Worm (Caenorhabditis elegans) whole organism, L1 larva: ENCODE data around the gene srx-16.
A peak's percentile ranks its signal among the peaks of the same experiment; 100 is the strongest.

Experiments used
- C34B4.2 ChIP-seq: sonication (generic microtip); optimal IDR thresholded peaks from 2 replicates; lab custom pipeline; 2017; ENCODE audit warnings: mild to moderate bottlenecking, missing genetic modification characterization, missing compliant biosample characterization
- F16B12.6 ChIP-seq: fragments of 150-350 bp; optimal IDR thresholded peaks from 2 replicates; lab custom pipeline; 2014; ENCODE audit warnings: missing biosample characterization, missing genetic modification characterization
- aha-1 ChIP-seq: fragments of 150-350 bp; optimal IDR thresholded peaks from 2 replicates; lab custom pipeline; 2014; ENCODE audit warnings: missing biosample characterization, missing genetic modification characterization
- aly-2 ChIP-seq: fragments of 150-350 bp; optimal IDR thresholded peaks from 2 replicates; lab custom pipeline; 2014; ENCODE audit warnings: missing biosample characterization, missing genetic modification characterization
- ama-1 ChIP-seq: fragments of 150-350 bp; optimal IDR thresholded peaks from 2 replicates; lab custom pipeline; 2014
- ceh-8 ChIP-seq: fragments of 200-800 bp; sonication (Bioruptor generic); optimal IDR thresholded peaks from 2 replicates; lab custom pipeline; 2018; ENCODE audit warnings: mild to moderate bottlenecking, missing genetic modification characterization, moderate library complexity, missing compliant biosample characterization
- ceh-82 ChIP-seq, 3 experiments: fragments of 150-350 bp in 1 of 3; sonication (generic microtip) in 2 of 3; optimal IDR thresholded peaks; 2 replicates each; lab custom pipeline; 2014 to 2017; ENCODE audit warnings: missing biosample characterization in 3 of 3, missing genetic modification characterization in 3 of 3
- ceh-90 ChIP-seq: sonication (generic microtip); optimal IDR thresholded peaks from 2 replicates; lab custom pipeline; 2016; ENCODE audit warnings: missing genetic modification characterization, missing compliant biosample characterization
- ces-1 ChIP-seq: fragments of 150-350 bp; optimal IDR thresholded peaks from 2 replicates; lab custom pipeline; 2014; ENCODE audit warnings: missing biosample characterization, missing genetic modification reagents, missing genetic modification characterization
- dpl-1 ChIP-seq, 3 experiments: fragments of 150-350 bp in 2 of 3; sonication (generic microtip) in 1 of 3; optimal IDR thresholded peaks; 2 replicates each; lab custom pipeline; 2014 to 2017; ENCODE audit warnings: missing biosample characterization in 3 of 3, missing genetic modification characterization in 3 of 3, missing genetic modification reagents in 3 of 3
- dsc-1 ChIP-seq: sonication (generic microtip); optimal IDR thresholded peaks from 2 replicates; lab custom pipeline; 2016; ENCODE audit warnings: mild to moderate bottlenecking, missing genetic modification characterization, missing compliant biosample characterization
- efl-3 ChIP-seq: fragments of 200-800 bp; sonication (Bioruptor generic); optimal IDR thresholded peaks from 2 replicates; lab custom pipeline; 2018; ENCODE audit warnings: mild to moderate bottlenecking, missing genetic modification characterization, missing compliant biosample characterization
- egl-13 ChIP-seq: sonication (generic microtip); optimal IDR thresholded peaks from 2 replicates; lab custom pipeline; 2016; ENCODE audit warnings: missing genotype, missing genetic modification reagents, missing genetic modification characterization, missing compliant biosample characterization
- egl-27 ChIP-seq, 2 experiments: fragments of 150-350 bp in 1 of 2; sonication (generic microtip); optimal IDR thresholded peaks; 3 replicates each; lab custom pipeline; 2017 to 2018; ENCODE audit warnings: missing biosample characterization in 2 of 2, missing genetic modification characterization in 2 of 2, missing genetic modification reagents in 2 of 2
- elt-2 ChIP-seq: sonication (generic microtip); optimal IDR thresholded peaks from 2 replicates; lab custom pipeline; 2016; ENCODE audit warnings: missing genetic modification characterization, mild to moderate bottlenecking, inconsistent platforms, missing compliant biosample characterization, missing genetic modification reagents
- elt-3 ChIP-seq, 6 experiments: fragments of 150-350 bp in 1 of 6; sonication (generic microtip); optimal IDR thresholded peaks; 2 replicates each; lab custom pipeline; 2017 to 2018; ENCODE audit warnings: missing biosample characterization in 6 of 6, missing genetic modification characterization in 6 of 6, inconsistent platforms in 1 of 6
- ets-5 ChIP-seq: fragments of 200-800 bp; sonication (Bioruptor generic); IDR thresholded peaks from 2 replicates; pipeline ENCODE4 v1.3.6; 2022; ENCODE audit warnings: missing genetic modification characterization, missing compliant biosample characterization
- fkh-10 ChIP-seq: sonication (generic microtip); optimal IDR thresholded peaks from 2 replicates; lab custom pipeline; 2017; ENCODE audit warnings: missing biosample characterization, missing genetic modification reagents, missing genetic modification characterization
- fkh-4 ChIP-seq: sonication (generic microtip); optimal IDR thresholded peaks from 2 replicates; lab custom pipeline; 2016; ENCODE audit warnings: missing compliant biosample characterization, missing genetic modification characterization, borderline replicate concordance
- fkh-8 ChIP-seq: sonication (generic microtip); optimal IDR thresholded peaks from 2 replicates; lab custom pipeline; 2016; ENCODE audit warnings: mild to moderate bottlenecking, missing genetic modification characterization, missing compliant biosample characterization
- fos-1 ChIP-seq: fragments of 150-350 bp; optimal IDR thresholded peaks from 2 replicates; lab custom pipeline; 2014; ENCODE audit warnings: missing biosample characterization, missing genetic modification characterization
- grh-1 ChIP-seq: fragments of 200-800 bp; sonication (Bioruptor generic); IDR thresholded peaks from 2 replicates; pipeline ENCODE4 v1.3.6; 2022; ENCODE audit warnings: missing genetic modification reagents, missing genetic modification characterization, missing compliant biosample characterization
- hlh-17 ChIP-seq: fragments of 200-800 bp; sonication (Bioruptor generic); optimal IDR thresholded peaks from 2 replicates; lab custom pipeline; 2018; ENCODE audit warnings: missing genetic modification characterization, mild to moderate bottlenecking, missing compliant biosample characterization, moderate library complexity, borderline replicate concordance
- hlh-4 ChIP-seq: sonication (generic microtip); optimal IDR thresholded peaks from 2 replicates; lab custom pipeline; 2016; ENCODE audit warnings: mild to moderate bottlenecking, missing genetic modification characterization, missing compliant biosample characterization
- isw-1 ChIP-seq: fragments of 200-800 bp; sonication (Bioruptor generic); IDR thresholded peaks from 2 replicates; pipeline ENCODE4 v1.3.6; 2022; ENCODE audit warnings: missing genetic modification characterization, missing compliant biosample characterization
- lin-13 ChIP-seq: fragments of 150-350 bp; optimal IDR thresholded peaks from 2 replicates; lab custom pipeline; 2014; ENCODE audit warnings: missing biosample characterization, missing genetic modification reagents, missing genetic modification characterization
- lin-15B ChIP-seq: fragments of 150-350 bp; sonication (generic microtip); optimal IDR thresholded peaks from 3 replicates; lab custom pipeline; 2014; ENCODE audit warnings: missing biosample characterization, missing genetic modification characterization
- lin-35 ChIP-seq, 2 experiments: fragments of 150-350 bp; optimal IDR thresholded peaks; 2 replicates each; lab custom pipeline; 2014; ENCODE audit warnings: missing biosample characterization in 2 of 2, missing genetic modification characterization in 2 of 2, missing genetic modification reagents in 2 of 2
- lin-39 ChIP-seq: fragments of 150-350 bp; optimal IDR thresholded peaks from 2 replicates; lab custom pipeline; 2014; ENCODE audit warnings: missing biosample characterization, missing genetic modification reagents, missing genetic modification characterization
- lsy-2 ChIP-seq, 2 experiments: fragments of 150-350 bp; optimal IDR thresholded peaks; 2 replicates each; lab custom pipeline; 2014; ENCODE audit warnings: missing biosample characterization in 2 of 2, missing genetic modification characterization in 2 of 2
- nhr-11 ChIP-seq: fragments of 150-350 bp; optimal IDR thresholded peaks from 2 replicates; lab custom pipeline; 2014; ENCODE audit warnings: missing biosample characterization, missing genetic modification characterization
- nhr-12 ChIP-seq: sonication (generic microtip); optimal IDR thresholded peaks from 2 replicates; lab custom pipeline; 2017; ENCODE audit warnings: missing biosample characterization, missing genetic modification characterization
- nhr-237 ChIP-seq: fragments of 150-350 bp; optimal IDR thresholded peaks from 2 replicates; lab custom pipeline; 2014; ENCODE audit warnings: missing biosample characterization, missing genetic modification characterization
- nhr-28 ChIP-seq: fragments of 150-350 bp; optimal IDR thresholded peaks from 2 replicates; lab custom pipeline; 2014; ENCODE audit warnings: missing biosample characterization, missing genetic modification characterization
- nhr-47 ChIP-seq: sonication (generic microtip); optimal IDR thresholded peaks from 2 replicates; lab custom pipeline; 2016; ENCODE audit warnings: mild to moderate bottlenecking, missing genetic modification characterization, moderate library complexity, missing compliant biosample characterization
- nhr-84 ChIP-seq: sonication (generic microtip); optimal IDR thresholded peaks from 2 replicates; lab custom pipeline; 2017; ENCODE audit warnings: missing biosample characterization, missing genetic modification characterization
- nhr-85 ChIP-seq: sonication (generic microtip); peaks from one replicate; lab custom pipeline; 2016; ENCODE audit warnings: missing genetic modification characterization, inconsistent platforms, missing compliant biosample characterization
- pax-3 ChIP-seq: fragments of 200-800 bp; sonication (Bioruptor generic); optimal IDR thresholded peaks from 2 replicates; lab custom pipeline; 2018; ENCODE audit warnings: mild to moderate bottlenecking, missing genetic modification characterization, moderate library complexity, missing compliant biosample characterization
- pqm-1 ChIP-seq: sonication (generic microtip); optimal IDR thresholded peaks from 3 replicates; lab custom pipeline; 2017; ENCODE audit warnings: missing biosample characterization, missing genetic modification characterization
- rnt-1 ChIP-seq: sonication (generic microtip); optimal IDR thresholded peaks from 2 replicates; lab custom pipeline; 2016; ENCODE audit warnings: mild to moderate bottlenecking, missing genetic modification characterization, moderate library complexity, missing compliant biosample characterization
- snpc-4 ChIP-seq: fragments of 150-350 bp; optimal IDR thresholded peaks from 2 replicates; lab custom pipeline; 2014; ENCODE audit warnings: missing biosample characterization, missing genetic modification characterization
- snu-23 ChIP-seq: sonication (generic microtip); optimal IDR thresholded peaks from 2 replicates; lab custom pipeline; 2016; ENCODE audit warnings: missing genetic modification characterization, missing compliant biosample characterization
- sptf-1 ChIP-seq: fragments of 150-350 bp; optimal IDR thresholded peaks from 2 replicates; lab custom pipeline; 2014; ENCODE audit warnings: missing biosample characterization, missing genetic modification characterization
- tbx-2 ChIP-seq: sonication (generic microtip); optimal IDR thresholded peaks from 2 replicates; lab custom pipeline; 2016; ENCODE audit warnings: missing genetic modification characterization, missing compliant biosample characterization
- unc-130 ChIP-seq: fragments of 150-350 bp; optimal IDR thresholded peaks from 2 replicates; lab custom pipeline; 2017; ENCODE audit warnings: missing biosample characterization, missing genetic modification characterization, inconsistent platforms
- unc-30 ChIP-seq: sonication (generic microtip); optimal IDR thresholded peaks from 2 replicates; lab custom pipeline; 2017; ENCODE audit warnings: missing biosample characterization, missing genetic modification characterization
- unc-62 ChIP-seq: fragments of 150-350 bp; optimal IDR thresholded peaks from 2 replicates; lab custom pipeline; 2014; ENCODE audit warnings: missing biosample characterization, missing genetic modification reagents, missing genetic modification characterization
- unc-86 ChIP-seq: sonication (generic microtip); optimal IDR thresholded peaks from 2 replicates; lab custom pipeline; 2016; ENCODE audit warnings: missing genetic modification characterization, missing compliant biosample characterization
- unc-98 ChIP-seq: fragments of 200-800 bp; sonication (Bioruptor generic); IDR thresholded peaks from 2 replicates; pipeline ENCODE4 v1.3.6; 2022; ENCODE audit warnings: missing genetic modification characterization, missing compliant biosample characterization
- vab-15 ChIP-seq: sonication (generic microtip); optimal IDR thresholded peaks from 2 replicates; lab custom pipeline; 2017; ENCODE audit warnings: missing genotype, mild to moderate bottlenecking, missing genetic modification characterization, missing compliant biosample characterization
- zag-1 ChIP-seq: fragments of 150-350 bp; optimal IDR thresholded peaks from 2 replicates; lab custom pipeline; 2014; ENCODE audit warnings: missing biosample characterization, missing genetic modification characterization
- zip-4 ChIP-seq: fragments of 200-800 bp; sonication (Bioruptor generic); optimal IDR thresholded peaks from 2 replicates; lab custom pipeline; 2018; ENCODE audit warnings: mild to moderate bottlenecking, missing genetic modification characterization, moderate library complexity, missing compliant biosample characterization
- ztf-11 ChIP-seq, 2 experiments: sonication (generic microtip); optimal IDR thresholded peaks; 2 replicates each; lab custom pipeline; 2016 to 2017; ENCODE audit warnings: missing genetic modification characterization in 2 of 2, missing biosample characterization in 1 of 2, missing compliant biosample characterization in 1 of 2
- ztf-4 ChIP-seq: fragments of 150-350 bp; optimal IDR thresholded peaks from 2 replicates; lab custom pipeline; 2014; ENCODE audit warnings: missing biosample characterization, missing genetic modification characterization

Gene srx-16

ce11 chrV:6993999-6994398 is 17.9 kb downstream of the srx-16 start:
- TF ChIP-seq nhr-85 (tag; lab: Kevin White, UChicago) (peak; percentile 98), hlh-17 (GFP tag; lab: Kevin White, UChicago) (no peak), unc-30 (tag; lab: Kevin White, UChicago) (no peak), grh-1 (GFP tag; lab: Robert Waterston, UW) (0 out of 2 replicates have a peak, but pooled peaks have one; percentile 30), fos-1 (tag; lab: Kevin White, UChicago) (no peak), rnt-1 (no peak), ztf-11 (tag; optimal IDR thresholded peaks at IDR 0.05; lab: Kevin White, UChicago) (no peak), pqm-1 (tag; lab: Kevin White, UChicago) (no peak), unc-130 (tag; lab: Kevin White, UChicago) (peak; percentile 14), isw-1 (GFP tag; lab: Robert Waterston, UW) (no peak), elt-3 (tag; optimal IDR thresholded peaks at IDR 0.05; lab: Kevin White, UChicago) (peak; percentile 53 to 97 (median 94)), lsy-2 (tag; optimal IDR thresholded peaks at IDR 0.05; lab: Kevin White, UChicago) (peak; percentile 22 to 24), nhr-11 (tag; lab: Kevin White, UChicago) (no peak), zag-1 (no peak), snu-23 (peak; percentile 71), lin-35 (GFP tag; optimal IDR thresholded peaks at IDR 0.05; lab: Kevin White, UChicago) (peak in 1 of 2 experiments; percentile 74), dsc-1 (tag; lab: Kevin White, UChicago) (no peak), vab-15 (no peak), ztf-4 (tag; lab: Kevin White, UChicago) (no peak), elt-2 (tag; lab: Kevin White, UChicago) (peak; percentile 23), nhr-237 (tag; lab: Kevin White, UChicago) (peak; percentile 37), unc-62 (no peak), ceh-90 (tag; lab: Kevin White, UChicago) (no peak), sptf-1 (tag; lab: Kevin White, UChicago) (no peak), aha-1 (no peak), nhr-47 (tag; lab: Kevin White, UChicago) (peak; percentile 61), ama-1 (no peak), fkh-10 (GFP tag; lab: Kevin White, UChicago) (no peak), nhr-12 (no peak), tbx-2 (tag; lab: Kevin White, UChicago) (peak; percentile 78), ceh-8 (no peak), hlh-4 (tag; lab: Kevin White, UChicago) (no peak), pax-3 (no peak), aly-2 (no peak), snpc-4 (no peak), nhr-84 (tag; lab: Kevin White, UChicago) (no peak), unc-98 (GFP tag; lab: Robert Waterston, UW) (no peak), nhr-28 (tag; lab: Kevin White, UChicago) (no peak), ets-5 (no peak), fkh-8 (tag; lab: Kevin White, UChicago) (peak; percentile 90), unc-86 (tag; lab: Kevin White, UChicago) (no peak), F16B12.6 (tag; lab: Kevin White, UChicago) (no peak), lin-39 (tag; lab: Kevin White, UChicago) (no peak), ces-1 (no peak), lin-13 (GFP tag; lab: Kevin White, UChicago) (no peak), lin-15B (tag; lab: Kevin White, UChicago) (no peak), efl-3 (GFP tag; lab: Kevin White, UChicago) (no peak), egl-13 (tag; lab: Kevin White, UChicago) (no peak), fkh-4 (tag; lab: Kevin White, UChicago) (no peak), egl-27 (tag; optimal IDR thresholded peaks at IDR 0.05; lab: Kevin White, UChicago) (no peak), dpl-1 (GFP tag; optimal IDR thresholded peaks at IDR 0.05; lab: Kevin White, UChicago) (peak in 1 of 3 experiments; percentile 12), zip-4 (GFP tag; lab: Kevin White, UChicago) (no peak), C34B4.2 (tag; lab: Kevin White, UChicago) (no peak), ceh-82 (tag; optimal IDR thresholded peaks at IDR 0.05; lab: Kevin White, UChicago) (no peak)
